Worm (Caenorhabditis elegans): ENCODE results near the gene sup-35.

Gene sup-35

ce11 chrIII:11093489-11093888 is 25.5 kb downstream of the sup-35 start:
- no peak; the same call in 1 of the 2 replicates for TF ChIP-seq tbx-37 (GFP tag; conservative IDR thresholded peaks at IDR 0.05)
- TF ChIP-seq pes-1 (GFP tag; IDR thresholded peaks at IDR 0.05), result peak; percentile 69

- peak; percentile 62; the same call in 1 of the 2 replicates for TF ChIP-seq pes-1 (GFP tag; IDR thresholded peaks at IDR 0.05)
- TF ChIP-seq hnd-1 (tag; optimal IDR thresholded peaks at IDR 0.05), result peak; percentile 4
- no peak for TF ChIP-seq hmg-4 (GFP tag; optimal IDR thresholded peaks at IDR 0.05)
- peak; percentile 56 for TF ChIP-seq ceh-13 (GFP tag; optimal IDR thresholded peaks at IDR 0.05)
- peak; percentile 65 for TF ChIP-seq ets-7 (tag; optimal IDR thresholded peaks at IDR 0.05)
Observed at ce11 chrIII:11091651-11092278, 27.3 kb downstream of the sup-35 start.

- no peak for TF ChIP-seq B0310.2 (tag; optimal IDR thresholded peaks at IDR 0.05)
- TF ChIP-seq ama-1 (optimal IDR thresholded peaks at IDR 0.05), result peak; percentile 46
Observed at ce11 chrIII:11090870-11091386, 28.1 kb downstream of the sup-35 start.

ce11 chrIII:11090112-11090648 is 28.8 kb downstream of the sup-35 start:
- TF ChIP-seq hnd-1 (tag; optimal IDR thresholded peaks at IDR 0.05), result no peak
- TF ChIP-seq ama-1 (optimal IDR thresholded peaks at IDR 0.05), result peak; percentile 84
- TF ChIP-seq F13C5.2 (tag; optimal IDR thresholded peaks at IDR 0.05), result peak; percentile 33
- TF ChIP-seq ceh-36 (tag; optimal IDR thresholded peaks at IDR 0.05), result no peak
- TF ChIP-seq pes-1 (GFP tag; IDR thresholded peaks at IDR 0.05), result 0 out of 2 replicates have a peak, but pooled peaks have one; percentile 38

- no peak for TF ChIP-seq tbx-37 (GFP tag; conservative IDR thresholded peaks at IDR 0.05)
- no peak for TF ChIP-seq hnd-1 (tag; optimal IDR thresholded peaks at IDR 0.05)
- no peak for TF ChIP-seq tra-4 (tag; optimal IDR thresholded peaks at IDR 0.05)
- no peak for TF ChIP-seq F13C5.2 (tag; optimal IDR thresholded peaks at IDR 0.05)
- no peak for TF ChIP-seq ceh-13 (GFP tag; optimal IDR thresholded peaks at IDR 0.05)
- TF ChIP-seq ets-7 (tag; optimal IDR thresholded peaks at IDR 0.05), result no peak
- TF ChIP-seq sea-1 (GFP tag; conservative IDR thresholded peaks at IDR 0.05), result no peak
- no peak for TF ChIP-seq ama-1 (optimal IDR thresholded peaks at IDR 0.05)
- no peak for TF ChIP-seq B0310.2 (tag; optimal IDR thresholded peaks at IDR 0.05)
- TF ChIP-seq aly-1 (tag; optimal IDR thresholded peaks at IDR 0.05), result no peak
Observed at ce11 chrIII:11088187-11088586, 30.8 kb downstream of the sup-35 start, which contains the start of gene W09D6.5. W09D6.5 (plus strand) TSS chrIII:11088487.

- TF ChIP-seq aly-1 (tag; optimal IDR thresholded peaks at IDR 0.05), result no peak
- no peak for TF ChIP-seq hmg-4 (GFP tag; optimal IDR thresholded peaks at IDR 0.05)
- no peak for TF ChIP-seq sea-1 (GFP tag; conservative IDR thresholded peaks at IDR 0.05)
- no peak for TF ChIP-seq pes-1 (GFP tag; IDR thresholded peaks at IDR 0.05)
- no peak for TF ChIP-seq ceh-13 (GFP tag; optimal IDR thresholded peaks at IDR 0.05)
- TF ChIP-seq F13C5.2 (tag; optimal IDR thresholded peaks at IDR 0.05), result no peak
- no peak for TF ChIP-seq B0310.2 (tag; optimal IDR thresholded peaks at IDR 0.05)
- no peak for TF ChIP-seq flt-1 (GFP tag; IDR thresholded peaks at IDR 0.05)
- TF ChIP-seq tbx-11 (GFP tag; IDR thresholded peaks at IDR 0.05), result no peak
- no peak for TF ChIP-seq hmbx-1 (tag; optimal IDR thresholded peaks at IDR 0.05)
- TF ChIP-seq ama-1 (optimal IDR thresholded peaks at IDR 0.05), result no peak
- no peak for TF ChIP-seq ceh-36 (tag; optimal IDR thresholded peaks at IDR 0.05)
- TF ChIP-seq tra-4 (tag; optimal IDR thresholded peaks at IDR 0.05), result no peak
- TF ChIP-seq hnd-1 (tag; optimal IDR thresholded peaks at IDR 0.05), result no peak
- TF ChIP-seq ets-7 (tag; optimal IDR thresholded peaks at IDR 0.05), result no peak
- TF ChIP-seq tbx-37 (GFP tag; conservative IDR thresholded peaks at IDR 0.05), result no peak
- TF ChIP-seq scrt-1 (GFP tag; IDR thresholded peaks at IDR 0.05), result no peak
Observed at ce11 chrIII:11087442-11087841, 31.6 kb downstream of the sup-35 start.

- no peak for TF ChIP-seq ceh-36 (tag; optimal IDR thresholded peaks at IDR 0.05)
- no peak for TF ChIP-seq hmbx-1 (tag; optimal IDR thresholded peaks at IDR 0.05)
- no peak for TF ChIP-seq aly-1 (tag; optimal IDR thresholded peaks at IDR 0.05)
- no peak for TF ChIP-seq ceh-13 (GFP tag; optimal IDR thresholded peaks at IDR 0.05)
- no peak for TF ChIP-seq tra-4 (tag; optimal IDR thresholded peaks at IDR 0.05)
- no peak for TF ChIP-seq pes-1 (GFP tag; IDR thresholded peaks at IDR 0.05)
- no peak for TF ChIP-seq tbx-11 (GFP tag; IDR thresholded peaks at IDR 0.05)
- no peak for TF ChIP-seq scrt-1 (GFP tag; IDR thresholded peaks at IDR 0.05)
Observed at ce11 chrIII:11083993-11084392, 35.0 kb downstream of the sup-35 start.

- TF ChIP-seq tbx-37 (GFP tag; conservative IDR thresholded peaks at IDR 0.05) (no peak), tbx-11 (GFP tag; IDR thresholded peaks at IDR 0.05) (no peak), F13C5.2 (tag; optimal IDR thresholded peaks at IDR 0.05) (no peak), flt-1 (GFP tag; IDR thresholded peaks at IDR 0.05) (no peak), ama-1 (optimal IDR thresholded peaks at IDR 0.05) (no peak), ets-7 (tag; optimal IDR thresholded peaks at IDR 0.05) (no peak), sea-1 (GFP tag; conservative IDR thresholded peaks at IDR 0.05) (no peak), hmg-4 (GFP tag; optimal IDR thresholded peaks at IDR 0.05) (no peak), ceh-13 (GFP tag; optimal IDR thresholded peaks at IDR 0.05) (no peak), hmbx-1 (tag; optimal IDR thresholded peaks at IDR 0.05) (no peak), B0310.2 (tag; optimal IDR thresholded peaks at IDR 0.05) (no peak), tra-4 (tag; optimal IDR thresholded peaks at IDR 0.05) (no peak), pes-1 (GFP tag; IDR thresholded peaks at IDR 0.05) (no peak), scrt-1 (GFP tag; IDR thresholded peaks at IDR 0.05) (no peak), ceh-36 (tag; optimal IDR thresholded peaks at IDR 0.05) (no peak), hnd-1 (tag; optimal IDR thresholded peaks at IDR 0.05) (no peak), aly-1 (tag; optimal IDR thresholded peaks at IDR 0.05) (no peak)
Observed at ce11 chrIII:11082604-11083003, 36.4 kb downstream of the sup-35 start.
